Worm (Caenorhabditis elegans): ENCODE results near the gene C04E6.12.

DNA sequence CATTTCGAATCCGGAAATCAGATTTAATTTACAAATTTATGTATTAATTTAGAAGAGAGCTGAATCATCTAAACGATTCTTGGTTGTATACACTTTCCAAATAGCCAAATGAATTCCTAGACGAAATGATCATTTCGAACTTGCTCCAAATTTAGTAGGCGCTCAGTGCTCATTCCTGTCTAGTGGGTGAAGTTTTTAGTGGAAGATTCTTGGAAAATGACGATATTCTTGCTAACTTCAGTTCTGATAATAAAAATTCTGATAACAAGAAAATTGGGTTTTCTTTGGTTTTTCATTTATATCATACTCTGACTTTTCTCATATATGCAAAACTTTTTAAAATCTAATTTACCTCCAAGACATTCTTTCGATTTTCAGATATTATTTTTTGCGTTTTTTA lies 2.0 kb upstream of the C04E6.12 start:
- no peak for TF ChIP-seq unc-62 (GFP tag; optimal IDR thresholded peaks at IDR 0.05)
- TF ChIP-seq pha-4 (tag; optimal IDR thresholded peaks at IDR 0.05) = no peak
- no peak for TF ChIP-seq lsy-2 (tag; optimal IDR thresholded peaks at IDR 0.05)
- no peak for TF ChIP-seq ztf-11 (tag; optimal IDR thresholded peaks at IDR 0.05)
- no peak for TF ChIP-seq ces-1 (GFP tag; optimal IDR thresholded peaks at IDR 0.05)
- no peak for TF ChIP-seq nhr-12 (tag; optimal IDR thresholded peaks at IDR 0.05)
- no peak for TF ChIP-seq mls-2 (tag; optimal IDR thresholded peaks at IDR 0.05)
- TF ChIP-seq snpc-4 (tag; optimal IDR thresholded peaks at IDR 0.05) = no peak
